Worm (Caenorhabditis elegans): ENCODE data around the gene ndab-1.

ndab-1 gene

ce11 chrIII:11870009-11870408 lies 45.5 kb downstream of the ndab-1 start:
- TF ChIP-seq unc-55 (GFP tag; optimal IDR thresholded peaks at IDR 0.05) (peak; percentile 89), zag-1 (tag; optimal IDR thresholded peaks at IDR 0.05) (peak; percentile 67), nhr-237 (tag; optimal IDR thresholded peaks at IDR 0.05) (no peak), Y55F3AM.14 (GFP tag; optimal IDR thresholded peaks at IDR 0.05) (peak; percentile 53), gmeb-1 (tag; optimal IDR thresholded peaks at IDR 0.05) (peak; percentile 76), mab-5 (tag; optimal IDR thresholded peaks at IDR 0.05) (peak; percentile 62), lin-13 (GFP tag; optimal IDR thresholded peaks at IDR 0.05) (peak; percentile 92), nhr-21 (tag; optimal IDR thresholded peaks at IDR 0.05) (peak; percentile 59), skn-1 (tag; optimal IDR thresholded peaks at IDR 0.05) (peak; percentile 58), snpc-4 (tag; optimal IDR thresholded peaks at IDR 0.05) (peak; percentile 89), lin-39 (tag; optimal IDR thresholded peaks at IDR 0.05) (no peak), peb-1 (tag; optimal IDR thresholded peaks at IDR 0.05) (no peak), ZK546.5 (tag; optimal IDR thresholded peaks at IDR 0.05) (no peak), crh-2 (tag; optimal IDR thresholded peaks at IDR 0.05) (peak; percentile 93), lsy-2 (tag; optimal IDR thresholded peaks at IDR 0.05) (peak; percentile 63 to 91), nhr-23 (tag; optimal IDR thresholded peaks at IDR 0.05) (no peak), R02D3.7 (tag; optimal IDR thresholded peaks at IDR 0.05) (no peak), ceh-82 (tag; optimal IDR thresholded peaks at IDR 0.05) (peak; percentile 3), unc-39 (tag; optimal IDR thresholded peaks at IDR 0.05) (no peak), nhr-10 (tag; optimal IDR thresholded peaks at IDR 0.05) (peak; percentile 10), blmp-1 (tag; optimal IDR thresholded peaks at IDR 0.05; ENCODE audit: insufficient read depth) (no peak), nhr-25 (tag; optimal IDR thresholded peaks at IDR 0.05) (no peak), unc-62 (GFP tag; optimal IDR thresholded peaks at IDR 0.05) (no peak), fos-1 (tag; optimal IDR thresholded peaks at IDR 0.05) (peak; percentile 83), mbf-1 (tag; optimal IDR thresholded peaks at IDR 0.05) (no peak), nhr-129 (tag; optimal IDR thresholded peaks at IDR 0.05) (peak; percentile 94), nhr-11 (tag; optimal IDR thresholded peaks at IDR 0.05) (no peak), nhr-12 (tag; optimal IDR thresholded peaks at IDR 0.05) (no peak), sma-3 (GFP tag; optimal IDR thresholded peaks at IDR 0.05) (peak; percentile 79), egl-27 (tag; optimal IDR thresholded peaks at IDR 0.05) (peak; percentile 77), nhr-77 (tag; optimal IDR thresholded peaks at IDR 0.05) (no peak), nhr-6 (tag; optimal IDR thresholded peaks at IDR 0.05) (peak; percentile 29), sma-9 (GFP tag; optimal IDR thresholded peaks at IDR 0.05) (no peak), sma-9 (tag; optimal IDR thresholded peaks at IDR 0.05) (no peak), ztf-1 (GFP tag; conservative IDR thresholded peaks at IDR 0.05) (no peak), mdl-1 (tag; optimal IDR thresholded peaks at IDR 0.05) (peak in 1 of 2 experiments; percentile 65), F13H6.1 (tag; optimal IDR thresholded peaks at IDR 0.05) (peak; percentile 91), ceh-16 (tag; optimal IDR thresholded peaks at IDR 0.05) (no peak), elt-3 (tag; optimal IDR thresholded peaks at IDR 0.05) (no peak), lin-11 (tag; optimal IDR thresholded peaks at IDR 0.05) (no peak), dmd-4 (tag; optimal IDR thresholded peaks at IDR 0.05) (no peak), elt-1 (tag; optimal IDR thresholded peaks at IDR 0.05) (no peak), aly-2 (tag; optimal IDR thresholded peaks at IDR 0.05) (no peak), C34F6.9 (tag; optimal IDR thresholded peaks at IDR 0.05) (peak; percentile 94), ama-1 (optimal IDR thresholded peaks at IDR 0.05) (no peak), alr-1 (tag; optimal IDR thresholded peaks at IDR 0.05) (no peak), ztf-11 (tag; optimal IDR thresholded peaks at IDR 0.05) (no peak), ztf-4 (tag; optimal IDR thresholded peaks at IDR 0.05) (no peak), sem-4 (tag; optimal IDR thresholded peaks at IDR 0.05) (peak; percentile 94)

Data from whole organism, L2 larva.